Worm (Caenorhabditis elegans): ENCODE data around the gene H04D03.6.
A peak's percentile ranks its signal among the peaks of the same experiment; 100 is the strongest.

The H04D03.6 gene

DNA sequence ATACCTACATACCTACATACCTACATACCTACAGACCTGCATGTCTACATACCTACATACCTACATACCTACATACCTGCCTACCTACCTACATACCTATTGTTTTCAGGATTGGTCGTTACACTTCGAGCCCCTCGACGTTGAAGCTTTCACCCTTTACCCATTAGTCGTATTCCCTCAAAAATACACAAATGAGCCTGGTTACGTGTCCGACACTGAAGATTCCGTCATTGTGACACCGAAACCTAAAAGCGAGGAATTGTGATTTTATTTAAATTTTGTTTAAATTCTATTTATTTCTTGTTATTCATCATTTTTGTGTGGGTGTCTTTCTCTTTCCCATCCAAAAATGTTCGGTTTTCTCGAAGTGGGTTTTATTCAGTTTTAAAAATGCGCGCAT lies 40.5 kb upstream of the H04D03.6 start, which contains the start of gene D2045.7:
Gene D2045.7 (plus strand): TSS at position 301 of the 400 bp plus-strand sequence.
- TF ChIP-seq lin-13 (tag; optimal IDR thresholded peaks at IDR 0.05) (no peak), unc-120 (tag; optimal IDR thresholded peaks at IDR 0.05; ENCODE audit: poor library complexity, severe bottlenecking) (no peak), flh-1 (GFP tag; optimal IDR thresholded peaks at IDR 0.05) (no peak), cnd-1 (tag; optimal IDR thresholded peaks at IDR 0.05) (no peak), hlh-1 (tag; optimal IDR thresholded peaks at IDR 0.05) (no peak), mab-5 (tag; optimal IDR thresholded peaks at IDR 0.05) (no peak), nhr-28 (tag; optimal IDR thresholded peaks at IDR 0.05) (no peak)

DNA sequence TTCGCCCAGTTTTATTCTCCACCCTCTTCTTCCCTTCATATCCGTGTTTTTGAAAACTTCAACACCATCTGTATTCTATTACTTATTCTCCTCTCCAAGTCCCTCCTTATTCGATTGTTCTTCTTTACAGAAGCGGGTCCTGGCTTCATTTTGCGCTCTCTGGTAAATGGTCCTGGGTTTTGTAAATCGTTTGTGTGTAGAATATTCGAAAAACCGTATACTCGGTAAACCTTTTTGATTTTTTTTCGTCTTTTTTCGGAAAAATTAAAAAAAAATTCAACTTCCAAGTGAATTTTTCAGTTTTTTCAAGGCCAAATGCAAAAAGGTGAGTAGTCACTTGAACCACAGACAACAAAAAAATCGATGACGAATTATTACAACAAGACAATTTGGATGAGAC lies 36.3 kb upstream of the H04D03.6 start, which contains the start of gene D2045.9:
Gene D2045.9 (plus strand): TSS at position 301 of the 400 bp plus-strand sequence.
- no peak for TF ChIP-seq ztf-11 (tag; optimal IDR thresholded peaks at IDR 0.05)
- no peak for TF ChIP-seq unc-39 (tag; optimal IDR thresholded peaks at IDR 0.05)
- TF ChIP-seq lsy-2 (tag; optimal IDR thresholded peaks at IDR 0.05): no peak
- no peak for TF ChIP-seq blmp-1 (tag; optimal IDR thresholded peaks at IDR 0.05)
- no peak for TF ChIP-seq ceh-39 (tag; optimal IDR thresholded peaks at IDR 0.05)
- no peak for TF ChIP-seq nhr-2 (tag; optimal IDR thresholded peaks at IDR 0.05)
- TF ChIP-seq elt-3 (tag; optimal IDR thresholded peaks at IDR 0.05): no peak
- no peak for TF ChIP-seq nhr-28 (tag; optimal IDR thresholded peaks at IDR 0.05)

DNA sequence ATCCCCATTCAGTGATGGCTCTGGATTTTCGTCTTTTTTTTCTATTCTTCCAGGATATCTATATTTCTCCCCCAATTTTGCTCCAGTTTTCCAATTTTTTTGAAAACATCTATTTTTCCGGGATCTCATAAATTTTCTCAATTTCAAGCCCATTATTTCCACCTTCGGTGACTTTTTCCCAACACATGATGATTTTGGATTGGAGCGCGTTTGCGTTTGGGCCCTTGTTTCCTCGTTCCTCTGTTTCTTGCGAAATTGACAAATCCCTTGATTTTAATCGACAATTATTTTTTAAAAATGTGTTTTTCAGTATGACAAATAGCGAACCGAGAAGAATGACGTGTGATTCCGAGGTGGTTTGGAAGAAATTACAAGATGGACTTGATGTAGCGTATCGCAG lies 32.2 kb upstream of the H04D03.6 start, which contains the start of gene cul-1:
Gene cul-1 (plus strand): TSS at position 311 of the 400 bp plus-strand sequence.
- TF ChIP-seq snpc-4 (tag; optimal IDR thresholded peaks at IDR 0.05) (no peak), hlh-1 (tag; optimal IDR thresholded peaks at IDR 0.05) (peak; percentile 43)

DNA sequence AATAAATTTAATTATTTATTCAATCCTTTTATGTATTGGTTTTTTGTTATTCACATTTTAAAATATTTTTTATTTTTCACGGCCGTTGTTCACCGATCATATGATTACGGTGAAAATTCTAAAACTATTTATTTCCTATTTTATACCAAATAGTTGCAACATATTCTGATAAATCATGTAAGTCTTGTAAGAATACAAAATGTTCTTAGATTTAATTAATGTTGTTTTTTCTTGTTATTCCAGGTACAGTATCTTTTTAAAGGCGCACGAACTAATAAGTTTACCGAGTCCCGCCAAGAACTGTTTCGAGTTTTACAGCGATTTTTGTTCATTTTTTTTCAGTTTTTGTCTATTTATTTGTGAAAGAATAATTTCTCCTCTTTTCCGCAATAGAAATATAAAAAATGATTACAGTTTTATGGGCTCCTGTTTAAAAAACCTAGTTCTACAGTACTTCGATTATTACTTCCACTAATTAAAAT lies 30.9 kb upstream of the H04D03.6 start, which contains the start of gene D2045.5:
Gene D2045.5 (minus strand): TSS at position 51 of the 482 bp plus-strand sequence.
- TF ChIP-seq M03D4.4 (tag; optimal IDR thresholded peaks at IDR 0.05) (no peak), ceh-39 (tag; optimal IDR thresholded peaks at IDR 0.05) (no peak), nhr-12 (tag; optimal IDR thresholded peaks at IDR 0.05) (no peak), flh-1 (GFP tag; optimal IDR thresholded peaks at IDR 0.05) (no peak), snpc-4 (tag; optimal IDR thresholded peaks at IDR 0.05) (no peak), hlh-1 (tag; optimal IDR thresholded peaks at IDR 0.05) (no peak), lin-13 (tag; optimal IDR thresholded peaks at IDR 0.05) (no peak), zip-8 (tag; optimal IDR thresholded peaks at IDR 0.05) (no peak), bed-3 (GFP tag; optimal IDR thresholded peaks at IDR 0.05) (no peak), mab-5 (tag; optimal IDR thresholded peaks at IDR 0.05) (no peak), nhr-28 (tag; optimal IDR thresholded peaks at IDR 0.05) (no peak), ceh-83 (GFP tag; optimal IDR thresholded peaks at IDR 0.05) (no peak), sptf-1 (tag; optimal IDR thresholded peaks at IDR 0.05) (no peak), mls-2 (tag; optimal IDR thresholded peaks at IDR 0.05) (no peak), pha-4 (tag; optimal IDR thresholded peaks at IDR 0.05) (no peak), elt-1 (tag; optimal IDR thresholded peaks at IDR 0.05; ENCODE audit: borderline replicate concordance, insufficient read depth) (no peak), tbx-8 (GFP tag; optimal IDR thresholded peaks at IDR 0.05) (no peak), unc-120 (tag; optimal IDR thresholded peaks at IDR 0.05; ENCODE audit: poor library complexity, severe bottlenecking) (no peak)

DNA sequence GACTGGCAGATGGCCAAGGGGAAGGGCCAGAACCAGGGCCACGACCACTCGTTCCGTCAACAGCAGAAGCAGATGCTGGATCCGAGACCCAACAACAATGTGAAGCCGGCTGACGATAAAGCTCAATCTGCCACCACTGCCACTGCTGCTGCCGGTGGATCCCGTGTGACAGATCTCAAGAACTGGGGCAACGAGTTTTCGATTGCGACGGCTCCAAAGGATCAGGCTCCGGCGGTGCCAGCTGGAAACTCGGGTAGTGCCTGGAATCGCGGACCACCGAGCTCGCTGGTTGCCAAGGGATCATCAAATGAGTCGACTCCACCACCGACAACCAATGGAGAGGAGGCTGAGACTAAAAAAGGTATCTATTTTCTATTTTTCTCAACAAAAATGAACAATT lies 25.8 kb upstream of the H04D03.6 start:
- TF ChIP-seq ztf-11 (tag; optimal IDR thresholded peaks at IDR 0.05) (no peak), ham-2 (GFP tag; optimal IDR thresholded peaks at IDR 0.05) (no peak), nhr-2 (tag; optimal IDR thresholded peaks at IDR 0.05) (no peak), mep-1 (tag; optimal IDR thresholded peaks at IDR 0.05) (no peak), nhr-76 (tag; optimal IDR thresholded peaks at IDR 0.05) (no peak), mls-2 (tag; optimal IDR thresholded peaks at IDR 0.05) (no peak), snpc-4 (tag; optimal IDR thresholded peaks at IDR 0.05) (no peak), unc-120 (tag; optimal IDR thresholded peaks at IDR 0.05; ENCODE audit: poor library complexity, severe bottlenecking) (no peak), sptf-1 (tag; optimal IDR thresholded peaks at IDR 0.05) (no peak), zip-8 (tag; optimal IDR thresholded peaks at IDR 0.05) (no peak), sem-2 (GFP tag; optimal IDR thresholded peaks at IDR 0.05) (no peak), pha-4 (tag; optimal IDR thresholded peaks at IDR 0.05) (no peak), cnd-1 (tag; optimal IDR thresholded peaks at IDR 0.05) (no peak), ceh-83 (GFP tag; optimal IDR thresholded peaks at IDR 0.05) (no peak), nhr-12 (tag; optimal IDR thresholded peaks at IDR 0.05) (no peak), elt-1 (tag; optimal IDR thresholded peaks at IDR 0.05; ENCODE audit: borderline replicate concordance, insufficient read depth) (no peak)

DNA sequence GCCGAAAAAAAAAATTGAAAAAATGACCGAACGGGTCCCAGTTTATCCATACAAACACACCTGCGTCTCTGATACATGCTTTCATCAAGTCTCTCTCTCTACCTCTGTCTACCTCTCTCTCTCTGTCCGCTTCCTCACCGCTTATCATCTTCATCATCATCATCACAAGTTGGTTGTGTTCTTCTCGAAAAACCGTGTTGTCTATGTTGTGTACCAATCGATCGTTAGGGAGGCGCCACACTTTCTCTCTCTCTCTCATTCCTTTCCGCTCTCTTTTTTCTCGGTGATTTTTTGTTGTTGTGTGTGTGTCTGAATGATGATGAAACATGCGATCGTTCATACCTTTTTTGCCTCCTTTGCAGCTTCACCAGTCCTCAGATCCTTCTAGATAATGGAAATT lies 25.0 kb upstream of the H04D03.6 start:
- TF ChIP-seq bed-3 (GFP tag; optimal IDR thresholded peaks at IDR 0.05) (no peak), ham-2 (GFP tag; optimal IDR thresholded peaks at IDR 0.05) (peak; percentile 6)
